Worm (Caenorhabditis elegans) whole organism, L3 larva: Measurements from ENCODE around the gene sod-5.

Experiments
- R02D3.7 ChIP-seq: fragments of 150-350 bp; optimal IDR thresholded peaks from 2 replicates; lab custom pipeline; 2014; ENCODE audit warnings: missing biosample characterization, missing genetic modification characterization
- aly-2 ChIP-seq: fragments of 150-350 bp; optimal IDR thresholded peaks from 2 replicates; lab custom pipeline; 2014; ENCODE audit warnings: missing biosample characterization, missing genetic modification characterization
- ama-1 ChIP-seq: fragments of 150-350 bp; optimal IDR thresholded peaks from 2 replicates; lab custom pipeline; 2018
- ceh-16 ChIP-seq: sonication (generic microtip); optimal IDR thresholded peaks from 2 replicates; lab custom pipeline; 2017; ENCODE audit warnings: missing biosample characterization, missing genetic modification characterization
- ceh-28 ChIP-seq: fragments of 150-350 bp; optimal IDR thresholded peaks from 2 replicates; lab custom pipeline; 2014; ENCODE audit warnings: missing biosample characterization, missing genetic modification reagents, missing genetic modification characterization
- daf-12 ChIP-seq: fragments of 150-350 bp; optimal IDR thresholded peaks from 2 replicates; lab custom pipeline; 2014; ENCODE audit warnings: missing biosample characterization, missing genetic modification reagents, missing genetic modification characterization
- egl-27 ChIP-seq: sonication (generic microtip); optimal IDR thresholded peaks from 4 replicates; lab custom pipeline; 2017; ENCODE audit warnings: missing biosample characterization, missing genetic modification reagents, missing genetic modification characterization
- egl-5 ChIP-seq: fragments of 150-350 bp; optimal IDR thresholded peaks from 2 replicates; lab custom pipeline; 2017; ENCODE audit warnings: missing biosample characterization, missing genetic modification reagents, missing genetic modification characterization, inconsistent platforms
- elt-2 ChIP-seq: sonication (generic microtip); optimal IDR thresholded peaks from 2 replicates; lab custom pipeline; 2016; ENCODE audit warnings: missing genetic modification reagents, mild to moderate bottlenecking, missing genetic modification characterization, missing compliant biosample characterization
- eor-1 ChIP-seq, 2 experiments: fragments of 150-350 bp; optimal IDR thresholded peaks; 2 replicates each; lab custom pipeline; 2014 to 2018; ENCODE audit warnings: missing biosample characterization in 2 of 2, missing genetic modification characterization in 2 of 2
- fos-1 ChIP-seq: fragments of 150-350 bp; optimal IDR thresholded peaks from 2 replicates; lab custom pipeline; 2014; ENCODE audit warnings: missing biosample characterization, missing genetic modification characterization
- hmg-11 ChIP-seq: sonication (generic microtip); optimal IDR thresholded peaks from 2 replicates; lab custom pipeline; 2016; ENCODE audit warnings: missing genetic modification characterization, missing compliant biosample characterization
- lin-15B ChIP-seq: fragments of 150-350 bp; optimal IDR thresholded peaks from 2 replicates; lab custom pipeline; 2014; ENCODE audit warnings: missing biosample characterization, missing genetic modification characterization
- lin-39 ChIP-seq: fragments of 150-350 bp; optimal IDR thresholded peaks from 2 replicates; lab custom pipeline; 2018; ENCODE audit warnings: missing biosample characterization, missing genetic modification reagents, missing genetic modification characterization
- lsy-12 ChIP-seq: sonication (generic microtip); optimal IDR thresholded peaks from 2 replicates; lab custom pipeline; 2016; ENCODE audit warnings: mild to moderate bottlenecking, missing genetic modification characterization, missing compliant biosample characterization
- mdl-1 ChIP-seq: fragments of 150-350 bp; optimal IDR thresholded peaks from 2 replicates; lab custom pipeline; 2014; ENCODE audit warnings: missing biosample characterization, missing genetic modification characterization
- mml-1 ChIP-seq: fragments of 150-350 bp; sonication (generic microtip); optimal IDR thresholded peaks from 3 replicates; lab custom pipeline; 2014; ENCODE audit warnings: missing biosample characterization, missing genetic modification characterization
- nfya-1 ChIP-seq: sonication (generic microtip); optimal IDR thresholded peaks from 2 replicates; lab custom pipeline; 2017; ENCODE audit warnings: missing genetic modification characterization, mild to moderate bottlenecking, missing compliant biosample characterization, antibody characterized with exemption, moderate library complexity; ENCODE audit not compliant: insufficient read depth
- nhr-11 ChIP-seq: fragments of 150-350 bp; optimal IDR thresholded peaks from 2 replicates; lab custom pipeline; 2014; ENCODE audit warnings: missing biosample characterization, missing genetic modification characterization
- nhr-23 ChIP-seq: fragments of 150-350 bp; optimal IDR thresholded peaks from 2 replicates; lab custom pipeline; 2014; ENCODE audit warnings: missing biosample characterization, missing genetic modification reagents, missing genetic modification characterization
- nhr-237 ChIP-seq: fragments of 150-350 bp; optimal IDR thresholded peaks from 2 replicates; lab custom pipeline; 2014; ENCODE audit warnings: missing biosample characterization, missing genetic modification characterization
- nhr-25 ChIP-seq: sonication (generic microtip); optimal IDR thresholded peaks from 2 replicates; lab custom pipeline; 2017; ENCODE audit warnings: missing biosample characterization, missing genetic modification characterization
- nhr-28 ChIP-seq: fragments of 150-350 bp; optimal IDR thresholded peaks from 2 replicates; lab custom pipeline; 2014; ENCODE audit warnings: missing biosample characterization, missing genetic modification characterization
- pqm-1 ChIP-seq: fragments of 150-350 bp; optimal IDR thresholded peaks from 2 replicates; lab custom pipeline; 2017; ENCODE audit warnings: missing biosample characterization, missing genetic modification characterization, inconsistent platforms
- sea-2 ChIP-seq: fragments of 150-350 bp; sonication (generic microtip); optimal IDR thresholded peaks from 4 replicates; lab custom pipeline; 2014; ENCODE audit warnings: missing biosample characterization, missing genetic modification reagents, missing genetic modification characterization
- snpc-4 ChIP-seq: fragments of 150-350 bp; optimal IDR thresholded peaks from 2 replicates; lab custom pipeline; 2014; ENCODE audit warnings: missing biosample characterization, missing genetic modification characterization
- tbx-2 ChIP-seq: sonication (generic microtip); optimal IDR thresholded peaks from 2 replicates; lab custom pipeline; 2016; ENCODE audit warnings: mild to moderate bottlenecking, missing genetic modification characterization, missing compliant biosample characterization
- unc-62 ChIP-seq: fragments of 150-350 bp; sonication (generic microtip); optimal IDR thresholded peaks from 4 replicates; lab custom pipeline; 2014; ENCODE audit warnings: missing biosample characterization, missing genetic modification reagents, missing genetic modification characterization
- zag-1 ChIP-seq: fragments of 150-350 bp; optimal IDR thresholded peaks from 2 replicates; lab custom pipeline; 2014; ENCODE audit warnings: missing biosample characterization, missing genetic modification characterization
- ztf-11 ChIP-seq: fragments of 150-350 bp; optimal IDR thresholded peaks from 2 replicates; lab custom pipeline; 2014; ENCODE audit warnings: missing biosample characterization, missing genetic modification characterization

sod-5 gene

DNA sequence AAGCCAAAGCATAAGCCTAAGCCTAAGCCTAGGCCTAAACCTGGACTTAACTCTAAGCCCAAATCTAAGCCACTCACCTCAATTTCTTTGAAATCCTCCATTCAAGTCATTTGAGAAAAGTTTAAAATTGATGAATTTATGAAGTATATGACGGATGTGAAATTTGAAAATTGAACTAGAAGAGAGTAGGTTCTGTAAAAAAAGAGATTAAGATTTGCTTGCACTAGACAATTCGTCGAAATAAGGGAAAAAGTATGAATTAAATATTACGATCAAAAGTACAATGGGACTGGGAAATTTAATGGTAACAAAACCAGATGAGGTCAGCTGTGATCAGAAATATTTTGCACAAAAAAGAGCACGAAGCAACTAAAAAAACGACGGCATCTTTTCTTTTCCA, 35.6 kb downstream of the sod-5 start, which contains the start of gene twk-2:
Gene twk-2, minus strand, starts transcription at position 101 of the 400 bp plus-strand sequence.
- no peak for TF ChIP-seq nhr-11 (tag; lab: Kevin White, UChicago)
- TF ChIP-seq mml-1 (tag; lab: Kevin White, UChicago), result no peak
- no peak for TF ChIP-seq nhr-237 (tag; lab: Kevin White, UChicago)
- TF ChIP-seq nhr-28 (tag; lab: Kevin White, UChicago), result no peak

DNA sequence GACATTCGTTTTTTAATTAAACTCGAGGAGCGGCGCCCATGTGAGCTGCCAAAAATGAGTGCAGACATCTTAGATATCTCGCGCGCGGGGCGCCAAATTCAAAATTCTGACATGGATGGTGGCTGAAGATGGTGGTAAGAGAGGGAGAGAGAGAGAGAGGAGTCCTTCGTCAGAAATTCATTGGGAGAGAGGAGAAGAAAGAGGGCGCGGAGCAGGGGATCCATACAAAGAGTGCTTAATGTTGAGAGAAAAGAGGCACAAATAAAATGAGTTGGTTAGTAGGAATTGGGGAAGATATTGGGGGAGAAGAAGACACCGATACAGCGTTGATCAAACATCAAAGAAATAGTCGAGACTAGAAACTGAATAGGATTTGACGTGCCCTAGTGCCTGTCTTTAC, 36.0 kb downstream of the sod-5 start:
- TF ChIP-seq R02D3.7 (tag; lab: Kevin White, UChicago) (no peak), hmg-11 (tag; lab: Kevin White, UChicago) (peak; percentile 7), lin-39 (tag; lab: Kevin White, UChicago) (peak; percentile 45), lin-15B (peak; percentile 53), nfya-1 (peak; percentile 34), fos-1 (no peak), ztf-11 (tag; lab: Kevin White, UChicago) (no peak)

DNA sequence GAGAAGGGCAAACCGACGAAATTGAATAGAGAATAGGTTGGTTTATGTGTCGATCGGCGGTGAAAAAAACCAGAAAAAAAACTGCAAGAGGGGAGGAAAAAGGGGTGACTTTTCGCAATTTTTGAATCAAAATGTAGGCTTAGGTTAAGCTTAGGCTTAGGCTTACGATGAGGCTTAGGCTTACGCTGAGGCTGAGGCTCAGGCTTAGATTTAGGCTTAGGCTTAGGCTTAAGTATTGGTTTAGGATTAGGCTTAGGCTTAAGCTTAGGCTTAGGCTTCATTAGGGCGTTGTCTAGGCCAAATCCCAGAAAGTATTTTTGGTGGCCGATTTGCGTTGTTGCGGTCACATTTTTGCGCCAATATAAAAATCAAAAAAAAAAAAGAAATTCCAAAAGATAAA, 37.4 kb downstream of the sod-5 start:
- TF ChIP-seq elt-2 (tag; lab: Kevin White, UChicago), result no peak
- no peak for TF ChIP-seq zag-1 (tag; lab: Kevin White, UChicago)
- TF ChIP-seq R02D3.7 (tag; lab: Kevin White, UChicago), result no peak
- no peak for TF ChIP-seq aly-2
- no peak for TF ChIP-seq egl-5
- no peak for TF ChIP-seq pqm-1 (tag; lab: Kevin White, UChicago)
- TF ChIP-seq fos-1, result no peak
- no peak for TF ChIP-seq tbx-2
- no peak for TF ChIP-seq unc-62
- TF ChIP-seq, all 47 proteins: peak for 0

DNA sequence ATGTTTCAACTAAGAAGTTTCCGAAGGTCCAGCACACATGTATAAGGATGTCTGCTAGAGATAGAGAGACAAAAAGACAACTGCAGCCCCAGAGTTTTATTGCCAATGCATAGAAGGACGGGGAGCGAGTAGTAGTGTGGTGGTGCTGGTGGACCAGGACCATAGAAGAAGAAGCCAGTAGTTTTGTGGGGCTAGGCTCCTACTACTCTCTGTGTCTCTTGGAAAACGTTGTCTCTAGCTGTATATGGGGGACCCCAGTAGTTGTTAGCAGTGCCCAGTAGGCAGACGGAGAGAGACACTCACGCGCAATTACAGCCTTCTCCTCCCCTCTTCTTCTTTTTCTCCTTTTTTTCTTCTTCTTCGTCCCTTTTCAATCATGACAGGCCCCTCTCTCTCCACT, 38.6 kb downstream of the sod-5 start:
- TF ChIP-seq lin-39 (tag; lab: Kevin White, UChicago) (peak; percentile 70), hmg-11 (tag; lab: Kevin White, UChicago) (peak; percentile 87), nfya-1 (peak; percentile 65), aly-2 (no peak)

DNA sequence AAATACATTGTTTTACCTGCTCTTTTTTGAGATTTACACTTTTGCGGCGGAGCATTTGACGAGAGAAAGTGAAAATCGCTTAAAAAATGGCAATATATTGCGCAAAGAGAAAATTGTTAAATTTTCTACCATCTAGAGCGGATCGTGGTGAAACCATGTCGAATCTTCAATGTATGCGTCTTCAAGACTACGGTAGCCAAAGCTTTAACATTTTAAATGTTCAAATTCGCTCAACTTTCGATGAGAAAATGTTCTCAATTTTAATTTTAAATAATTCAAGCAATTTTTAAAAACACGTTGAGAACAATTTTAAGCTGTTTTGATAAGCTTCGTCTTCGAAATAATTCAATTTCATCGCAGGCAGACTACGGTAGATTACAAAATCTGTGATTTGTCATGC, 42.9 kb downstream of the sod-5 start:
- TF ChIP-seq aly-2, result no peak
- no peak for TF ChIP-seq zag-1 (tag; lab: Kevin White, UChicago)

DNA sequence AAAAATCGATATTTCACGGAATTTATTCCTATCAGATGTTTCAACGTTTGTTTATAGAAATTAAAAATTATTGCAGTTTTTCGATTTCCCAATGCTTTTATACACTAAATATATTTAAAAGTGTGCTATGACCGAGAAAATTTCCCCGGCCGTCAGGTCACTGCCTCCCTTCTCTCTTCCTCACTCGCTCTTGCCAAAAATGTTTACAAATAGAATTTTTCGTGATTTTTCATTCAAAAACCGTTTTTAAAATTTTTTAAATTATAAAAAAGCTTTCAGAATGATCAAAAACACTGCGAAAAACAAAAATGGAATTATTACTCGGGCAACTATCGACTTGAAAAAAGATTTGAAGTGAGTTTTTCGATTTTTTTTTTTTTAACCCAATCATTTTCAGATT, 43.4 kb downstream of the sod-5 start, which contains the start of the genes T12C9.7 and vps-18:
Gene T12C9.7, minus strand, starts transcription at position 101 of the 400 bp plus-strand sequence.
Gene vps-18, plus strand, starts transcription at position 280 of the 400 bp plus-strand sequence.
- no peak for TF ChIP-seq ama-1
- no peak for TF ChIP-seq ceh-28 (tag; lab: Kevin White, UChicago)
- TF ChIP-seq egl-27 (tag; lab: Kevin White, UChicago), result no peak
- no peak for TF ChIP-seq ceh-16
- no peak for TF ChIP-seq snpc-4 (tag; lab: Kevin White, UChicago)
- TF ChIP-seq nhr-28 (tag; lab: Kevin White, UChicago), result no peak
- TF ChIP-seq elt-2 (tag; lab: Kevin White, UChicago), result no peak
- TF ChIP-seq mdl-1 (tag; lab: Kevin White, UChicago), result no peak
- TF ChIP-seq nhr-25 (tag; lab: Kevin White, UChicago), result no peak

DNA sequence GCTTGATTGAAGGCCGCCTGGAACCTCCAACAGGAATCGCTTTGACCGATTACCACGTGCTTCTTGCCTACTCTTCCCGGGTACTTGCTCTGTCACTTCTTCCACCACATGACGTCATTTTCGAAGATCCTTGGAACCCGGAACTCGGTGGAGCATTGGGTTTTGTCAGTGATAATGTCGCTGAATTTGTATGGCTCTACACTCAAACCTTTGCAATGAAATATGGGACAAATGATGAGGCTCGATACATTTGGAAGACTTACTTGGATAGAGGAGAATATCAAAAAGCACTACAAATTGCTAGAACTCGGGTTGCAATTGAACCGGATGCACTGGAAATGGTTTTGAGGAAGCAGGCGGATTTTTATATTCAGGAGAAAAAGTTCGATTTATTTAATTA, 45.4 kb downstream of the sod-5 start:
- TF ChIP-seq daf-12 (tag; lab: Kevin White, UChicago) (no peak), egl-5 (no peak), mml-1 (tag; lab: Kevin White, UChicago) (no peak)
- TF ChIP-seq, all 47 proteins: peak for 0

DNA sequence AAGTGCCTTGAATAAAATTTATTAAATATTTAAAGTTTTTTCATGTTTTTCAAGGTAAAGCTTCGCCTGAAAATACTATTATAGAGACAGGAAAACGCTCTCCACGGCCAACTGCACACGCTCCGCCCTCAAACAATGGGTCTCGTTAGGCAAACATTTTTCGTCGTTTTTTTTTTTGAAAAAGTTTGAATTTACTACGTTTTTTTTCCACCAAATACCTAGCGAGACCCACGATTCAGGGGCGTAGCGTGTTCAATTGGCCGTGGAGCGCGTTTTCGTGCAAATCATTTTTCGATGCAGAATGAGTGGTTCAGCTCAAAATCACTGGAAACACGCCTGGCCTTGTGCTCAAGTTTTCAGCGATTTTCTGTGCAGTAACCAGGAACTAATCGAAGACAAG, 50.4 kb downstream of the sod-5 start, which contains the start of gene W06B4.2:
Gene W06B4.2, plus strand, starts transcription at position 301 of the 400 bp plus-strand sequence.
- TF ChIP-seq eor-1 (tag; optimal IDR thresholded peaks at IDR 0.05; lab: Kevin White, UChicago), result no peak
- TF ChIP-seq mml-1 (tag; lab: Kevin White, UChicago), result no peak
- no peak for TF ChIP-seq mdl-1 (tag; lab: Kevin White, UChicago)
- TF ChIP-seq nhr-25 (tag; lab: Kevin White, UChicago), result no peak
- TF ChIP-seq lsy-12 (tag; lab: Kevin White, UChicago), result no peak
- no peak for TF ChIP-seq nhr-23
- no peak for TF ChIP-seq unc-62
- no peak for TF ChIP-seq pqm-1 (tag; lab: Kevin White, UChicago)
- TF ChIP-seq sea-2, result no peak
- no peak for TF ChIP-seq egl-27 (tag; lab: Kevin White, UChicago)
- no peak for TF ChIP-seq tbx-2
- TF ChIP-seq, all 47 proteins: peak for 0
